Fruit fly (Drosophila melanogaster): ENCODE data around the gene CG31642.

Gene CG31642

DNA sequence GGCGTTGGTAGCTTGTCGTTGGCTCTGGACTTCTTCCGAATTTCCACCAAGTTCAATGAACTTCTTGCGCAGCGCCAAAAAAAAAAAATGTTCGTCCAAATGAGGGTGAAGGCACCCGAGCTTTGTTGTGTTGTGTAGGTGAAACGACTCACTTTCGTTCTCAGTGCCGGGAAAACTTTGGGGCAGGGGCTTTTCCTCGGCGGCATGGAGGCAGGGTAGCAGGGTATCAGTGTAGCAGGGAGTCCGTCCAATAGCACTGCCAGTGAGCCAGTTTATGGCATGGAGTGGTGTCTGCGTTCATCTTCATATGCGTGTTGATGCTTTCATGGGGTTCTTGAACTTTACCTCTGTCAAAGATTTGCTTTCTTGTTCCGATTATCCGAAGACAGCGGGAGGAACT, 44.0 kb upstream of the CG31642 start:
- TF ChIP-seq cic (GFP tag; optimal IDR thresholded peaks at IDR 0.05) (no peak), CG14711 (tag; optimal IDR thresholded peaks at IDR 0.05) (no peak), ovo (GFP tag; optimal IDR thresholded peaks at IDR 0.05) (no peak), CG12768 (GFP tag; optimal IDR thresholded peaks at IDR 0.05) (no peak), CG11617 (GFP tag; optimal IDR thresholded peaks at IDR 0.05) (no peak), CG5204 (GFP tag; optimal IDR thresholded peaks at IDR 0.05) (no peak), pad (GFP tag; optimal IDR thresholded peaks at IDR 0.05) (no peak), kay (GFP tag; ENCODE audit: borderline replicate concordance) (no peak), bab1 (GFP tag; optimal IDR thresholded peaks at IDR 0.05) (no peak), Hr96 (GFP tag; optimal IDR thresholded peaks at IDR 0.05) (no peak), Clk (GFP tag; optimal IDR thresholded peaks at IDR 0.05) (no peak), Crg-1 (GFP tag; optimal IDR thresholded peaks at IDR 0.05) (no peak), tj (GFP tag; optimal IDR thresholded peaks at IDR 0.05) (no peak), CG7045 (GFP tag; optimal IDR thresholded peaks at IDR 0.05) (no peak)

DNA sequence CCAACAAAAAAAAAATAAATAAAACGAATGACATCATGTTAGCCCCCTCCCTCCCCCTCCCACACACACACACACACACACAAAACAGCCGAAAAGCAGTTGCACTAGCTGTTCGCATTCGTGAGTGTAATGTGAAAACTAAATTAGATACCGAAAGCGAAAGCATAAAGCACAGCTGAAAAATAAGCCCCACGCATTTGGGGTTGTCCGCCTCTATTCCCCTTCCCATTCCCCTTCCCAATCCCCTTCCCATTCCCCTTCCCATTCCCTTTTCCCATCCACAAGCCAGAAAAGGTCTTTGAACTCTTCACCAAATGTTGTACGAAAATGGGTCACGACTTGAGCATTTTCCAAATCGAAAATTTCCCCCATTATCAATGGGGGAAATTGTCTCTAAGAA, 43.0 kb upstream of the CG31642 start:
- TF ChIP-seq kay (GFP tag; ENCODE audit: borderline replicate concordance) (no peak), CG12768 (GFP tag; optimal IDR thresholded peaks at IDR 0.05) (no peak), CG7045 (GFP tag; optimal IDR thresholded peaks at IDR 0.05) (no peak), CG1620 (GFP tag; optimal IDR thresholded peaks at IDR 0.05) (no peak), Hr96 (GFP tag; optimal IDR thresholded peaks at IDR 0.05) (no peak), CG11617 (GFP tag; optimal IDR thresholded peaks at IDR 0.05) (no peak), pad (GFP tag; optimal IDR thresholded peaks at IDR 0.05) (no peak), bab1 (GFP tag; optimal IDR thresholded peaks at IDR 0.05) (no peak), toe (GFP tag; optimal IDR thresholded peaks at IDR 0.05) (no peak), CG7101 (tag; optimal IDR thresholded peaks at IDR 0.05) (no peak), CG5204 (GFP tag; optimal IDR thresholded peaks at IDR 0.05) (no peak), Crg-1 (GFP tag; optimal IDR thresholded peaks at IDR 0.05) (no peak), ovo (GFP tag; optimal IDR thresholded peaks at IDR 0.05) (no peak), cnc (optimal IDR thresholded peaks at IDR 0.05) (no peak), Mnt (GFP tag; optimal IDR thresholded peaks at IDR 0.05) (no peak), Clk (GFP tag; optimal IDR thresholded peaks at IDR 0.05) (no peak), tj (GFP tag; optimal IDR thresholded peaks at IDR 0.05) (no peak), CG33017 (tag; optimal IDR thresholded peaks at IDR 0.05) (no peak)

DNA sequence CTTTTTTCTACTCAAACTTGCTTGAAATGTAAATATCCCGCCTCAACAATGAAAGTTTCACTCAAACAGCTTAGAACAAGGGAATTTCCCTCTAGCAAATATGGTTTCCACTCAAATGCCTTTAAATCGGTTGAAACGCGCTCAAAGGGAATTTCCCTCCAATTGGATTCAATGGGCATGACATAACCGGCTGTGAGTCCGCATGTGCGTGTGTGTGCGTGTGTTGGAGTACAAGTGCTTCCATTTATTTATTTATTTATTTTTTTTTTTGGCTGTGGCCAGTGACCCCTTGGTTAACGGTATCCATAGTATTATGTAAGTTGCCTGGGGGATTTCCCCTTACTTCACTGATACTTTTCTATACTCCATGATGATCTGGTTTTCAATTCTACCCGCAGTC, 42.2 kb upstream of the CG31642 start:
- TF ChIP-seq Mnt (GFP tag; optimal IDR thresholded peaks at IDR 0.05) (no peak), CG14711 (tag; optimal IDR thresholded peaks at IDR 0.05) (no peak), cic (GFP tag; optimal IDR thresholded peaks at IDR 0.05) (no peak), cnc (optimal IDR thresholded peaks at IDR 0.05) (no peak), CG5204 (GFP tag; optimal IDR thresholded peaks at IDR 0.05) (no peak), Clk (GFP tag; optimal IDR thresholded peaks at IDR 0.05) (no peak), kay (GFP tag; ENCODE audit: borderline replicate concordance) (no peak), Crg-1 (GFP tag; optimal IDR thresholded peaks at IDR 0.05) (no peak), bab1 (GFP tag; optimal IDR thresholded peaks at IDR 0.05) (no peak), pad (GFP tag; optimal IDR thresholded peaks at IDR 0.05) (no peak), CG12768 (GFP tag; optimal IDR thresholded peaks at IDR 0.05) (no peak), CG7045 (GFP tag; optimal IDR thresholded peaks at IDR 0.05) (no peak), toe (GFP tag; optimal IDR thresholded peaks at IDR 0.05) (no peak), CG1620 (GFP tag; optimal IDR thresholded peaks at IDR 0.05) (no peak)

DNA sequence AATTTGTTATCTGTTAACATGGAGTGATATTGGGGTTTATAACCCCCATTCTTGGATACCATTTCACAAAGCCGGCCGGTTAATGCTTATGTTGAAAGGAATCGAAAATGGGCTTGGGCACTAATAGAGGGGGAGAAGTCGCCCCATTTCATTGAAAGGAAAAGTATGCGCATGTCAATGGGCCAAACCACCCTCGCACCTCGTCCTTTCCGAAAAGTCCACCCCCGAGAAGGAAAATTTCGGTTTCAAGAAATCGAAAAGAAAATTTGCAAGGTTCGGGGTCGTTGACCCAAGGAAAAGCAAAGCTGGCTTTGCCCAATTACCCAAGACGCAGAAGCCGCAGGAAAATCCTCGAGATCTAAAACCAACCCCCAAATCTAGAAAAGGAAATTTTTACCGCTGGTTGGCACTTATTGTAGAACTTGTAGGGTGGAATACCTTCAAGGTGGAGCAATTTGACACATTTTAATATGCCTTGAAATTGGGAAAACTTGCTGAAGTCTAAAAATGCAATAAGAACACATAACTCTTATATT, 41.4 kb upstream of the CG31642 start:
- TF ChIP-seq pad (GFP tag; optimal IDR thresholded peaks at IDR 0.05) (no peak), kay (GFP tag; ENCODE audit: borderline replicate concordance) (no peak), CG14711 (tag; optimal IDR thresholded peaks at IDR 0.05) (no peak), Mnt (GFP tag; optimal IDR thresholded peaks at IDR 0.05) (no peak), ovo (GFP tag; optimal IDR thresholded peaks at IDR 0.05) (no peak), CG11617 (GFP tag; optimal IDR thresholded peaks at IDR 0.05) (no peak), tj (GFP tag; optimal IDR thresholded peaks at IDR 0.05) (no peak), CG7045 (GFP tag; optimal IDR thresholded peaks at IDR 0.05) (no peak), bab1 (GFP tag; optimal IDR thresholded peaks at IDR 0.05) (no peak), Hr96 (GFP tag; optimal IDR thresholded peaks at IDR 0.05) (no peak), CG12768 (GFP tag; optimal IDR thresholded peaks at IDR 0.05) (no peak), CG5204 (GFP tag; optimal IDR thresholded peaks at IDR 0.05) (no peak), cic (GFP tag; optimal IDR thresholded peaks at IDR 0.05) (no peak), Clk (GFP tag; optimal IDR thresholded peaks at IDR 0.05) (no peak), CG7101 (tag; optimal IDR thresholded peaks at IDR 0.05) (no peak)

DNA sequence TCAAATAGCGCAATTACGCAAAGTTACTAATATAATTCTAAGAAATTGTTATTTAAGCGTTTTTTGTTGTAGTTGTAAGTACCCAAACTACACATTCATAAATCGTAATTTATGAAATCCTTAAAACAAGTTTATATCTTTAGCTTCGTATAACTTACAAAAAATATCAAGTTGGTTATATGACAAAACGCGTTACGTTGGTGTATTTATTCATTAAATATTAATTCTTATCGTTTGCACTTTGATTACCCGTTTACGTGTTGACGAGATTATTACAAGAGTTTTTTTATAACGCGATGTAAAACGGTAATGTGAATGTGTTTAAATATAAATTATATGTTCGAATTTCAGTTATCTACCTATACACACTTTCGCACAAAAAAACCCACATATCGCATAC, 40.7 kb upstream of the CG31642 start:
- TF ChIP-seq kay (GFP tag; ENCODE audit: borderline replicate concordance) (peak; percentile 98), Mnt (GFP tag; optimal IDR thresholded peaks at IDR 0.05) (no peak), pad (GFP tag; optimal IDR thresholded peaks at IDR 0.05) (no peak), CG1620 (GFP tag; optimal IDR thresholded peaks at IDR 0.05) (no peak), tj (GFP tag; optimal IDR thresholded peaks at IDR 0.05) (no peak), CG14711 (tag; optimal IDR thresholded peaks at IDR 0.05) (no peak), cic (GFP tag; optimal IDR thresholded peaks at IDR 0.05) (no peak)

DNA sequence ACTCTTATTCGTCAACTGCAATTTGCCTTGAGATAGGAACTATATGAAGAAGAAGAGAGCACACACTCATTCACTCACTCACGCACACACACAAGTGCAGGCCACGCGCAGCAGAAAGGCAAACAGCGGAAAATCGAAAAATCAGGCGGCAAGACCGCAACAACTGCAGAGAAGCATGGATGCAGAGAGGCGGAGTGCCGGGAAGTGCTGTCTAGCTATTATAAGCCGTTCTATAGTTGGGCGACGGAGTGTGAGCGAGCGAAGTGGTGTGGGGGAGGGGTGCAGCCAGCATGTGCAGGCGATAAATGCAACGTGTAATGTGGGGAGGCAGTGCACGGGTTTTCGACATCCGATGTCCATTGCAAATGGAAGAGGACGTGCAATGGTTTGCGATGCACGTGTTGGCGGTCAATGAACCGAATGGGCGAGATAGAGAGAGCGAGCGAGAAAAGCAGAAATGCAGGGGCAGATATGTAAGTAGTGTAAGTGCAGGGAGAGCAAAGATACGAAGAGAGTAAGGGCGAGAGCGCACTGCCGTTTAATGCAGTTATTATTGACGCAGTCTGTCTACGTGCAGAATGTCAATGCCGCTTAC, 39.5 kb upstream of the CG31642 start:
- TF ChIP-seq toe (GFP tag; optimal IDR thresholded peaks at IDR 0.05), result peak; percentile 68
- TF ChIP-seq kay (GFP tag; ENCODE audit: borderline replicate concordance), result peak; percentile 99
- no peak for TF ChIP-seq CG5204 (GFP tag; optimal IDR thresholded peaks at IDR 0.05)
- TF ChIP-seq CG1620 (GFP tag; optimal IDR thresholded peaks at IDR 0.05), result peak; percentile 31
- TF ChIP-seq Hr96 (GFP tag; optimal IDR thresholded peaks at IDR 0.05), result no peak
- TF ChIP-seq Mnt (GFP tag; optimal IDR thresholded peaks at IDR 0.05), result peak; percentile 99
- TF ChIP-seq CG11617 (GFP tag; optimal IDR thresholded peaks at IDR 0.05), result peak; percentile 48
- peak; percentile 81 for TF ChIP-seq Crg-1 (GFP tag; optimal IDR thresholded peaks at IDR 0.05)
- peak; percentile 91 for TF ChIP-seq CG12768 (GFP tag; optimal IDR thresholded peaks at IDR 0.05)
- TF ChIP-seq tj (GFP tag; optimal IDR thresholded peaks at IDR 0.05), result peak; percentile 100
- peak; percentile 18 for TF ChIP-seq CG14711 (tag; optimal IDR thresholded peaks at IDR 0.05)
- TF ChIP-seq CG7045 (GFP tag; optimal IDR thresholded peaks at IDR 0.05), result peak; percentile 13
- TF ChIP-seq CG7101 (tag; optimal IDR thresholded peaks at IDR 0.05), result peak; percentile 40
- peak; percentile 86 for TF ChIP-seq pad (GFP tag; optimal IDR thresholded peaks at IDR 0.05)
- peak; percentile 88 for TF ChIP-seq ovo (GFP tag; optimal IDR thresholded peaks at IDR 0.05)
- peak in 1 of 2 experiments; percentile 90 for TF ChIP-seq cnc (optimal IDR thresholded peaks at IDR 0.05)
- TF ChIP-seq bab1 (GFP tag; optimal IDR thresholded peaks at IDR 0.05), result peak; percentile 5
- peak; percentile 55 for TF ChIP-seq CG33017 (tag; optimal IDR thresholded peaks at IDR 0.05)
- TF ChIP-seq cic (GFP tag; optimal IDR thresholded peaks at IDR 0.05), result peak; percentile 100
- peak; percentile 91 for TF ChIP-seq Clk (GFP tag; optimal IDR thresholded peaks at IDR 0.05)
